Worm (Caenorhabditis elegans): ENCODE data around the gene Y22D7AR.2.

The Y22D7AR.2 gene

ce11 chrIII:1698842-1699241, 6.9 kb upstream of the Y22D7AR.2 start, which contains the start of gene fbxa-74:
Gene fbxa-74, minus strand, starts transcription at chrIII:1698986.
- TF ChIP-seq ztf-23 (GFP tag; IDR thresholded peaks at IDR 0.05) (no peak), med-1 (GFP tag; optimal IDR thresholded peaks at IDR 0.05; ENCODE audit: insufficient read depth) (no peak), ztf-29 (GFP tag; IDR thresholded peaks at IDR 0.05) (no peak), tab-1 (GFP tag; IDR thresholded peaks at IDR 0.05) (no peak), flt-1 (GFP tag; IDR thresholded peaks at IDR 0.05) (no peak), ref-1 (GFP tag; conservative IDR thresholded peaks at IDR 0.05) (no peak), klf-2 (GFP tag; conservative IDR thresholded peaks at IDR 0.05) (no peak), cog-1 (tag; optimal IDR thresholded peaks at IDR 0.05) (no peak), T22C8.4 (GFP tag; IDR thresholded peaks at IDR 0.05) (no peak)

ce11 chrIII:1702337-1702736, 3.4 kb upstream of the Y22D7AR.2 start, which contains the start of gene spex-3:
Gene spex-3, minus strand, starts transcription at chrIII:1702437.
- TF ChIP-seq ref-1 (GFP tag; conservative IDR thresholded peaks at IDR 0.05): no peak
- TF ChIP-seq tab-1 (GFP tag; IDR thresholded peaks at IDR 0.05): no peak
- no peak for TF ChIP-seq med-1 (GFP tag; optimal IDR thresholded peaks at IDR 0.05; ENCODE audit: insufficient read depth)
- TF ChIP-seq ztf-29 (GFP tag; IDR thresholded peaks at IDR 0.05): no peak
- TF ChIP-seq cog-1 (tag; optimal IDR thresholded peaks at IDR 0.05): no peak
- TF ChIP-seq flt-1 (GFP tag; IDR thresholded peaks at IDR 0.05): no peak
- no peak for TF ChIP-seq ztf-23 (GFP tag; IDR thresholded peaks at IDR 0.05)
- no peak for TF ChIP-seq klf-2 (GFP tag; conservative IDR thresholded peaks at IDR 0.05)
- no peak for TF ChIP-seq T22C8.4 (GFP tag; IDR thresholded peaks at IDR 0.05)

ce11 chrIII:1704020-1704419, 1.7 kb upstream of the Y22D7AR.2 start:
- no peak for TF ChIP-seq cog-1 (tag; optimal IDR thresholded peaks at IDR 0.05)
- no peak for TF ChIP-seq ztf-29 (GFP tag; IDR thresholded peaks at IDR 0.05)
- no peak for TF ChIP-seq flt-1 (GFP tag; IDR thresholded peaks at IDR 0.05)
- TF ChIP-seq ztf-23 (GFP tag; IDR thresholded peaks at IDR 0.05): no peak
- TF ChIP-seq ref-1 (GFP tag; conservative IDR thresholded peaks at IDR 0.05): no peak
- TF ChIP-seq med-1 (GFP tag; optimal IDR thresholded peaks at IDR 0.05; ENCODE audit: insufficient read depth): no peak
- no peak for TF ChIP-seq T22C8.4 (GFP tag; IDR thresholded peaks at IDR 0.05)

ce11 chrIII:1705331-1705730, 415 bp upstream of the Y22D7AR.2 start:
- no peak for TF ChIP-seq cog-1 (tag; optimal IDR thresholded peaks at IDR 0.05)
- no peak for TF ChIP-seq ztf-29 (GFP tag; IDR thresholded peaks at IDR 0.05)
- TF ChIP-seq klf-2 (GFP tag; conservative IDR thresholded peaks at IDR 0.05): no peak
- no peak for TF ChIP-seq tab-1 (GFP tag; IDR thresholded peaks at IDR 0.05)
- no peak for TF ChIP-seq flt-1 (GFP tag; IDR thresholded peaks at IDR 0.05)
- no peak for TF ChIP-seq ref-1 (GFP tag; conservative IDR thresholded peaks at IDR 0.05)
- no peak for TF ChIP-seq T22C8.4 (GFP tag; IDR thresholded peaks at IDR 0.05)
- no peak for TF ChIP-seq ztf-23 (GFP tag; IDR thresholded peaks at IDR 0.05)
- no peak for TF ChIP-seq med-1 (GFP tag; optimal IDR thresholded peaks at IDR 0.05; ENCODE audit: insufficient read depth)

- 0 out of 2 replicates have a peak, but pooled peaks have one; percentile 37 for TF ChIP-seq ztf-23 (GFP tag; IDR thresholded peaks at IDR 0.05)
- 0 out of 2 replicates have a peak, but pooled peaks have one; percentile 37 for TF ChIP-seq tab-1 (GFP tag; IDR thresholded peaks at IDR 0.05)
- 0 out of 2 replicates have a peak, but pooled peaks have one; percentile 43 for TF ChIP-seq flt-1 (GFP tag; IDR thresholded peaks at IDR 0.05)
Observed at ce11 chrIII:1707218-1707617, 1.5 kb downstream of the Y22D7AR.2 start.

ce11 chrIII:1713991-1714611, 8.4 kb downstream of the Y22D7AR.2 start:
- TF ChIP-seq flt-1 (GFP tag; IDR thresholded peaks at IDR 0.05) (no peak), ref-1 (GFP tag; conservative IDR thresholded peaks at IDR 0.05) (no peak), ztf-29 (GFP tag; IDR thresholded peaks at IDR 0.05) (no peak), ztf-23 (GFP tag; IDR thresholded peaks at IDR 0.05) (0 out of 2 replicates have a peak, but pooled peaks have one; percentile 60)

- no peak for TF ChIP-seq cog-1 (tag; optimal IDR thresholded peaks at IDR 0.05)
- TF ChIP-seq T22C8.4 (GFP tag; IDR thresholded peaks at IDR 0.05): no peak
- no peak for TF ChIP-seq tab-1 (GFP tag; IDR thresholded peaks at IDR 0.05)
- TF ChIP-seq ztf-23 (GFP tag; IDR thresholded peaks at IDR 0.05): no peak
- TF ChIP-seq ref-1 (GFP tag; conservative IDR thresholded peaks at IDR 0.05): no peak
- no peak for TF ChIP-seq med-1 (GFP tag; optimal IDR thresholded peaks at IDR 0.05; ENCODE audit: insufficient read depth)
- TF ChIP-seq klf-2 (GFP tag; conservative IDR thresholded peaks at IDR 0.05): no peak
- no peak for TF ChIP-seq ztf-29 (GFP tag; IDR thresholded peaks at IDR 0.05)
- TF ChIP-seq flt-1 (GFP tag; IDR thresholded peaks at IDR 0.05): no peak
Observed at ce11 chrIII:1717772-1718171, 12.0 kb downstream of the Y22D7AR.2 start.

ce11 chrIII:1718800-1719199, 13.1 kb downstream of the Y22D7AR.2 start:
- peak; percentile 50; the same call in 1 of the 2 replicates for TF ChIP-seq ztf-29 (GFP tag; IDR thresholded peaks at IDR 0.05)
- TF ChIP-seq cog-1 (tag; optimal IDR thresholded peaks at IDR 0.05): no peak

ce11 chrIII:1731850-1732249, 26.1 kb downstream of the Y22D7AR.2 start:
- TF ChIP-seq ztf-23 (GFP tag; IDR thresholded peaks at IDR 0.05) (no peak), med-1 (GFP tag; optimal IDR thresholded peaks at IDR 0.05; ENCODE audit: insufficient read depth) (no peak), ztf-29 (GFP tag; IDR thresholded peaks at IDR 0.05) (no peak), flt-1 (GFP tag; IDR thresholded peaks at IDR 0.05) (no peak), tab-1 (GFP tag; IDR thresholded peaks at IDR 0.05) (no peak), klf-2 (GFP tag; conservative IDR thresholded peaks at IDR 0.05) (no peak), cog-1 (tag; optimal IDR thresholded peaks at IDR 0.05) (no peak), ref-1 (GFP tag; conservative IDR thresholded peaks at IDR 0.05) (no peak), T22C8.4 (GFP tag; IDR thresholded peaks at IDR 0.05) (no peak)

ce11 chrIII:1733001-1733400, 27.3 kb downstream of the Y22D7AR.2 start, which contains the start of gene ser-4:
Gene ser-4, minus strand, starts transcription at chrIII:1733101.
- no peak for TF ChIP-seq tab-1 (GFP tag; IDR thresholded peaks at IDR 0.05)

Data from whole organism, midembryonic.